Worm (Caenorhabditis elegans) whole organism, L3 larva: Measurements from ENCODE around the gene nep-17.
A peak's percentile ranks its signal among the peaks of the same experiment; 100 is the strongest.

Source experiments
- R02D3.7 ChIP-seq: fragments of 150-350 bp; optimal IDR thresholded peaks from 2 replicates; lab custom pipeline; 2014; ENCODE audit warnings: missing biosample characterization, missing genetic modification characterization
- ZK546.5 ChIP-seq: sonication (generic microtip); optimal IDR thresholded peaks from 2 replicates; lab custom pipeline; 2017; ENCODE audit warnings: missing biosample characterization, missing genetic modification characterization
- aly-2 ChIP-seq: fragments of 150-350 bp; optimal IDR thresholded peaks from 2 replicates; lab custom pipeline; 2014; ENCODE audit warnings: missing biosample characterization, missing genetic modification characterization
- ama-1 ChIP-seq: fragments of 150-350 bp; optimal IDR thresholded peaks from 2 replicates; lab custom pipeline; 2018
- ceh-16 ChIP-seq: sonication (generic microtip); optimal IDR thresholded peaks from 2 replicates; lab custom pipeline; 2017; ENCODE audit warnings: missing biosample characterization, missing genetic modification characterization
- ceh-28 ChIP-seq: fragments of 150-350 bp; optimal IDR thresholded peaks from 2 replicates; lab custom pipeline; 2014; ENCODE audit warnings: missing biosample characterization, missing genetic modification reagents, missing genetic modification characterization
- ceh-82 ChIP-seq: fragments of 150-350 bp; optimal IDR thresholded peaks from 2 replicates; lab custom pipeline; 2014; ENCODE audit warnings: missing biosample characterization, missing genetic modification characterization
- ceh-9 ChIP-seq: sonication (generic microtip); optimal IDR thresholded peaks from 2 replicates; lab custom pipeline; 2018; ENCODE audit warnings: missing biosample characterization, missing genetic modification characterization
- daf-12 ChIP-seq: fragments of 150-350 bp; optimal IDR thresholded peaks from 2 replicates; lab custom pipeline; 2014; ENCODE audit warnings: missing biosample characterization, missing genetic modification reagents, missing genetic modification characterization
- egl-27 ChIP-seq: sonication (generic microtip); optimal IDR thresholded peaks from 4 replicates; lab custom pipeline; 2017; ENCODE audit warnings: missing biosample characterization, missing genetic modification reagents, missing genetic modification characterization
- egl-5 ChIP-seq: fragments of 150-350 bp; optimal IDR thresholded peaks from 2 replicates; lab custom pipeline; 2017; ENCODE audit warnings: missing biosample characterization, missing genetic modification reagents, missing genetic modification characterization, inconsistent platforms
- elt-1 ChIP-seq: fragments of 150-350 bp; optimal IDR thresholded peaks from 2 replicates; lab custom pipeline; 2014; ENCODE audit warnings: missing biosample characterization, missing genetic modification characterization
- elt-2 ChIP-seq: sonication (generic microtip); optimal IDR thresholded peaks from 2 replicates; lab custom pipeline; 2016; ENCODE audit warnings: missing genetic modification reagents, mild to moderate bottlenecking, missing genetic modification characterization, missing compliant biosample characterization
- elt-3 ChIP-seq, 3 experiments: fragments of 150-350 bp in 1 of 3; sonication (generic microtip) in 2 of 3; optimal IDR thresholded peaks; 2 replicates in 2 of 3; 4 replicates in 1 of 3; lab custom pipeline; 2014 to 2017; ENCODE audit warnings: missing biosample characterization in 3 of 3, missing genetic modification characterization in 3 of 3
- eor-1 ChIP-seq, 2 experiments: fragments of 150-350 bp; optimal IDR thresholded peaks; 2 replicates each; lab custom pipeline; 2014 to 2018; ENCODE audit warnings: missing biosample characterization in 2 of 2, missing genetic modification characterization in 2 of 2
- fkh-10 ChIP-seq: sonication (generic microtip); optimal IDR thresholded peaks from 2 replicates; lab custom pipeline; 2017; ENCODE audit warnings: missing biosample characterization, missing genetic modification reagents, missing genetic modification characterization
- fkh-2 ChIP-seq: fragments of 150-350 bp; optimal IDR thresholded peaks from 2 replicates; lab custom pipeline; 2014; ENCODE audit warnings: missing biosample characterization, missing genetic modification reagents, missing genetic modification characterization
- fos-1 ChIP-seq: fragments of 150-350 bp; optimal IDR thresholded peaks from 2 replicates; lab custom pipeline; 2014; ENCODE audit warnings: missing biosample characterization, missing genetic modification characterization
- hmg-11 ChIP-seq: sonication (generic microtip); optimal IDR thresholded peaks from 2 replicates; lab custom pipeline; 2016; ENCODE audit warnings: missing genetic modification characterization, missing compliant biosample characterization
- jun-1 ChIP-seq: fragments of 150-350 bp; optimal IDR thresholded peaks from 2 replicates; lab custom pipeline; 2014; ENCODE audit warnings: missing biosample characterization, missing genetic modification reagents, missing genetic modification characterization
- lin-15B ChIP-seq: fragments of 150-350 bp; optimal IDR thresholded peaks from 2 replicates; lab custom pipeline; 2014; ENCODE audit warnings: missing biosample characterization, missing genetic modification characterization
- lin-39 ChIP-seq: fragments of 150-350 bp; optimal IDR thresholded peaks from 2 replicates; lab custom pipeline; 2018; ENCODE audit warnings: missing biosample characterization, missing genetic modification reagents, missing genetic modification characterization
- lsy-12 ChIP-seq: sonication (generic microtip); optimal IDR thresholded peaks from 2 replicates; lab custom pipeline; 2016; ENCODE audit warnings: mild to moderate bottlenecking, missing genetic modification characterization, missing compliant biosample characterization
- mdl-1 ChIP-seq: fragments of 150-350 bp; optimal IDR thresholded peaks from 2 replicates; lab custom pipeline; 2014; ENCODE audit warnings: missing biosample characterization, missing genetic modification characterization
- mml-1 ChIP-seq: fragments of 150-350 bp; sonication (generic microtip); optimal IDR thresholded peaks from 3 replicates; lab custom pipeline; 2014; ENCODE audit warnings: missing biosample characterization, missing genetic modification characterization
- nfya-1 ChIP-seq: sonication (generic microtip); optimal IDR thresholded peaks from 2 replicates; lab custom pipeline; 2017; ENCODE audit warnings: missing genetic modification characterization, mild to moderate bottlenecking, missing compliant biosample characterization, antibody characterized with exemption, moderate library complexity; ENCODE audit not compliant: insufficient read depth
- nhr-11 ChIP-seq: fragments of 150-350 bp; optimal IDR thresholded peaks from 2 replicates; lab custom pipeline; 2014; ENCODE audit warnings: missing biosample characterization, missing genetic modification characterization
- nhr-12 ChIP-seq: fragments of 150-350 bp; optimal IDR thresholded peaks from 2 replicates; lab custom pipeline; 2014; ENCODE audit warnings: missing biosample characterization, missing genetic modification characterization
- nhr-23 ChIP-seq: fragments of 150-350 bp; optimal IDR thresholded peaks from 2 replicates; lab custom pipeline; 2014; ENCODE audit warnings: missing biosample characterization, missing genetic modification reagents, missing genetic modification characterization
- nhr-237 ChIP-seq: fragments of 150-350 bp; optimal IDR thresholded peaks from 2 replicates; lab custom pipeline; 2014; ENCODE audit warnings: missing biosample characterization, missing genetic modification characterization
- nhr-25 ChIP-seq: sonication (generic microtip); optimal IDR thresholded peaks from 2 replicates; lab custom pipeline; 2017; ENCODE audit warnings: missing biosample characterization, missing genetic modification characterization
- nhr-28 ChIP-seq: fragments of 150-350 bp; optimal IDR thresholded peaks from 2 replicates; lab custom pipeline; 2014; ENCODE audit warnings: missing biosample characterization, missing genetic modification characterization
- nhr-43 ChIP-seq: sonication (generic microtip); optimal IDR thresholded peaks from 2 replicates; lab custom pipeline; 2016; ENCODE audit warnings: mild to moderate bottlenecking, missing genetic modification characterization, missing compliant biosample characterization; ENCODE audit not compliant: poor library complexity, severe bottlenecking
- nhr-67 ChIP-seq: fragments of 150-350 bp; optimal IDR thresholded peaks from 2 replicates; lab custom pipeline; 2014; ENCODE audit warnings: missing biosample characterization, missing genetic modification characterization
- nhr-76 ChIP-seq: fragments of 150-350 bp; sonication (generic microtip); optimal IDR thresholded peaks from 5 replicates; lab custom pipeline; 2014; ENCODE audit warnings: missing biosample characterization, missing genetic modification characterization
- nhr-77 ChIP-seq: fragments of 150-350 bp; optimal IDR thresholded peaks from 2 replicates; lab custom pipeline; 2014; ENCODE audit warnings: missing biosample characterization, missing genetic modification characterization
- pha-4 ChIP-seq: fragments of 150-350 bp; optimal IDR thresholded peaks from 2 replicates; lab custom pipeline; 2014; ENCODE audit warnings: missing biosample characterization, missing genetic modification reagents, missing genetic modification characterization
- pqm-1 ChIP-seq: fragments of 150-350 bp; optimal IDR thresholded peaks from 2 replicates; lab custom pipeline; 2017; ENCODE audit warnings: missing biosample characterization, missing genetic modification characterization, inconsistent platforms
- sea-2 ChIP-seq: fragments of 150-350 bp; sonication (generic microtip); optimal IDR thresholded peaks from 4 replicates; lab custom pipeline; 2014; ENCODE audit warnings: missing biosample characterization, missing genetic modification reagents, missing genetic modification characterization
- skn-1 ChIP-seq: fragments of 150-350 bp; optimal IDR thresholded peaks from 2 replicates; lab custom pipeline; 2014; ENCODE audit warnings: missing biosample characterization, missing genetic modification characterization
- snpc-4 ChIP-seq: fragments of 150-350 bp; optimal IDR thresholded peaks from 2 replicates; lab custom pipeline; 2014; ENCODE audit warnings: missing biosample characterization, missing genetic modification characterization
- tbx-2 ChIP-seq: sonication (generic microtip); optimal IDR thresholded peaks from 2 replicates; lab custom pipeline; 2016; ENCODE audit warnings: mild to moderate bottlenecking, missing genetic modification characterization, missing compliant biosample characterization
- unc-39 ChIP-seq: sonication (generic microtip); optimal IDR thresholded peaks from 4 replicates; lab custom pipeline; 2017; ENCODE audit warnings: missing biosample characterization, missing genetic modification characterization
- unc-62 ChIP-seq: fragments of 150-350 bp; sonication (generic microtip); optimal IDR thresholded peaks from 4 replicates; lab custom pipeline; 2014; ENCODE audit warnings: missing biosample characterization, missing genetic modification reagents, missing genetic modification characterization
- zag-1 ChIP-seq: fragments of 150-350 bp; optimal IDR thresholded peaks from 2 replicates; lab custom pipeline; 2014; ENCODE audit warnings: missing biosample characterization, missing genetic modification characterization
- ztf-11 ChIP-seq: fragments of 150-350 bp; optimal IDR thresholded peaks from 2 replicates; lab custom pipeline; 2014; ENCODE audit warnings: missing biosample characterization, missing genetic modification characterization
- ztf-4 ChIP-seq: fragments of 150-350 bp; optimal IDR thresholded peaks from 2 replicates; lab custom pipeline; 2014; ENCODE audit warnings: missing biosample characterization, missing genetic modification characterization

Gene nep-17

DNA sequence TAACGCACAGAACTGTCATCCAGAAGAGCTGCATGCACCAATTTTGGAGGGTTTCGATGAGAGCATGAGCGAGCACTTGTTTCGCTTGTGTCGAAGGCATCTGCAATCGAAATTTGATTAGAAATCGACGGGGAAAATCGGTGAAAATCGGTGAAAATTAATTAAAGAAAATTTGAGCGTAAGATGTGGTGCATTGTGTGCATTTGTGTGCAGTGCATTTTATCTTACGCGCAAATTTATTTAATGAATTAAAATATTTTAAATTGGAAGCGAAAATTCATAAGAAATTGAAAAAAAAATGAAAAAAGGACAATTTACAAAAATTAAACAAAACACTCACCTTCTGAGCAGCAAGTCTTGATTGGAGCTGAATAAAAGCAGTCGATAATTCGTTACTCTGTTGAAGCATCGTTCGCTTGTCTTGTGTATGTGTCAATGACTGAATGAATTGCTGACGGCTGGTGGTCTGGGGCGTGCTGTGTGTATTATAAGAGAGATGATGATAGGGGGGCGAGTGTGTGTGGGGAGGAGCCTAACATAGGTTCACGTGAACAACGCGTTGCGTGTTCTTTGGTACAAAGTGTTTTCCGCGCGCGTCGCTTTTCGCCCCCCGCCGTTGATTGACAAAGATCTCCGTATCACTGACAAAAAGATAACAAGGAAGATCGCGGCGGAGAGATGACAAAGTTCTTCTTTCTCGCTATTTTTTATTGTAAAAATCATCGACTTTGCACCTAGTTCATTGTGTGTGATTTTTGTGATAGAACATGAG is 45.8 kb upstream of the nep-17 start:
- peak; percentile 2 for TF ChIP-seq fos-1
- TF ChIP-seq egl-5 (tag; lab: Kevin White, UChicago), result no peak
- TF ChIP-seq nhr-11 (tag; lab: Kevin White, UChicago), result peak; percentile 58
- TF ChIP-seq elt-1 (tag; lab: Kevin White, UChicago), result peak; percentile 70
- no peak for TF ChIP-seq nhr-67 (tag; lab: Kevin White, UChicago)
- TF ChIP-seq jun-1 (tag; lab: Kevin White, UChicago), result peak; percentile 86
- TF ChIP-seq nhr-237 (tag; lab: Kevin White, UChicago), result no peak
- TF ChIP-seq daf-12 (tag; lab: Kevin White, UChicago), result no peak
- TF ChIP-seq pha-4 (tag; lab: Kevin White, UChicago), result peak; percentile 19
- no peak for TF ChIP-seq aly-2 (tag; lab: Kevin White, UChicago)
- no peak for TF ChIP-seq nhr-12 (tag; lab: Kevin White, UChicago)
- peak; percentile 7 for TF ChIP-seq hmg-11 (tag; lab: Kevin White, UChicago)
- TF ChIP-seq nfya-1, result peak; percentile 74
- TF ChIP-seq ceh-16 (tag; lab: Kevin White, UChicago), result no peak
- peak; percentile 97 for TF ChIP-seq elt-2
- TF ChIP-seq egl-27, result peak; percentile 84
- no peak for TF ChIP-seq ceh-82 (tag; lab: Kevin White, UChicago)
- TF ChIP-seq unc-62 (GFP tag; lab: Kevin White, UChicago), result peak; percentile 76
- TF ChIP-seq skn-1, result peak; percentile 81
- TF ChIP-seq zag-1 (tag; lab: Kevin White, UChicago), result no peak
- TF ChIP-seq ztf-11 (tag; lab: Kevin White, UChicago), result no peak
- TF ChIP-seq nhr-23 (tag; lab: Kevin White, UChicago), result peak; percentile 82
- peak; percentile 97 for TF ChIP-seq ama-1 (lab: Kevin White, UChicago)
- peak; percentile 4 for TF ChIP-seq R02D3.7 (tag; lab: Kevin White, UChicago)
- peak; percentile 59 for TF ChIP-seq ceh-28 (tag; lab: Kevin White, UChicago)
- TF ChIP-seq eor-1 (tag; optimal IDR thresholded peaks at IDR 0.05; lab: Kevin White, UChicago), result no peak
- peak; percentile 61 for TF ChIP-seq snpc-4
- TF ChIP-seq nhr-43 (tag; lab: Kevin White, UChicago), result peak; percentile 94
- no peak for TF ChIP-seq nhr-28 (tag; lab: Kevin White, UChicago)
- peak; percentile 32 for TF ChIP-seq lsy-12 (tag; lab: Kevin White, UChicago)
- no peak for TF ChIP-seq ceh-9 (tag; lab: Kevin White, UChicago)
- TF ChIP-seq mdl-1, result peak; percentile 75
- TF ChIP-seq nhr-76 (tag; lab: Kevin White, UChicago), result no peak
- TF ChIP-seq tbx-2 (tag; lab: Kevin White, UChicago), result peak; percentile 37
- peak; percentile 87 for TF ChIP-seq pqm-1 (tag; lab: Kevin White, UChicago)
- no peak for TF ChIP-seq fkh-10 (GFP tag; lab: Kevin White, UChicago)
- no peak for TF ChIP-seq ztf-4 (tag; lab: Kevin White, UChicago)
- TF ChIP-seq fkh-2, result no peak
- TF ChIP-seq mml-1 (tag; lab: Kevin White, UChicago), result peak; percentile 88
- no peak for TF ChIP-seq unc-39 (tag; lab: Kevin White, UChicago)
- peak; percentile 22 for TF ChIP-seq lin-15B (tag; lab: Kevin White, UChicago)
- peak in 2 of 3 experiments; percentile 5 to 89 for TF ChIP-seq elt-3 (tag; optimal IDR thresholded peaks at IDR 0.05; lab: Kevin White, UChicago)
- peak; percentile 90 for TF ChIP-seq lin-39
- no peak for TF ChIP-seq sea-2 (GFP tag; lab: Kevin White, UChicago)
- TF ChIP-seq ZK546.5 (tag; lab: Kevin White, UChicago), result no peak
- no peak for TF ChIP-seq nhr-77 (tag; lab: Kevin White, UChicago)
- peak; percentile 84 for TF ChIP-seq nhr-25
